Worm (Caenorhabditis elegans): ENCODE measurements around the gene skat-1.

The skat-1 gene

ce11 chrIII:8980892-8981291 lies 15.7 kb downstream of the skat-1 start:
- no peak for TF ChIP-seq tra-4 (tag; optimal IDR thresholded peaks at IDR 0.05)
- TF ChIP-seq ceh-13 (GFP tag; optimal IDR thresholded peaks at IDR 0.05), result no peak
- no peak for TF ChIP-seq scrt-1 (GFP tag; IDR thresholded peaks at IDR 0.05)
- TF ChIP-seq ceh-36 (tag; optimal IDR thresholded peaks at IDR 0.05), result no peak
- no peak for TF ChIP-seq F13C5.2 (tag; optimal IDR thresholded peaks at IDR 0.05)
- no peak for TF ChIP-seq tbx-37 (GFP tag; conservative IDR thresholded peaks at IDR 0.05)
- TF ChIP-seq ama-1 (optimal IDR thresholded peaks at IDR 0.05), result no peak

- no peak for TF ChIP-seq ets-7 (tag; optimal IDR thresholded peaks at IDR 0.05)
- no peak for TF ChIP-seq ceh-13 (GFP tag; optimal IDR thresholded peaks at IDR 0.05)
- TF ChIP-seq hmbx-1 (tag; optimal IDR thresholded peaks at IDR 0.05), result no peak
- no peak for TF ChIP-seq flt-1 (GFP tag; IDR thresholded peaks at IDR 0.05)
- TF ChIP-seq ama-1 (optimal IDR thresholded peaks at IDR 0.05), result no peak
- TF ChIP-seq hmg-4 (GFP tag; optimal IDR thresholded peaks at IDR 0.05), result no peak
- no peak for TF ChIP-seq ceh-36 (tag; optimal IDR thresholded peaks at IDR 0.05)
- TF ChIP-seq tbx-11 (GFP tag; IDR thresholded peaks at IDR 0.05), result no peak
- TF ChIP-seq tbx-37 (GFP tag; conservative IDR thresholded peaks at IDR 0.05), result no peak
- no peak for TF ChIP-seq sea-1 (GFP tag; conservative IDR thresholded peaks at IDR 0.05)
- TF ChIP-seq scrt-1 (GFP tag; IDR thresholded peaks at IDR 0.05), result no peak
- TF ChIP-seq B0310.2 (tag; optimal IDR thresholded peaks at IDR 0.05), result no peak
- TF ChIP-seq tra-4 (tag; optimal IDR thresholded peaks at IDR 0.05), result no peak
- no peak for TF ChIP-seq F13C5.2 (tag; optimal IDR thresholded peaks at IDR 0.05)
- no peak for TF ChIP-seq aly-1 (tag; optimal IDR thresholded peaks at IDR 0.05)
- TF ChIP-seq pes-1 (GFP tag; IDR thresholded peaks at IDR 0.05), result no peak
Measured at ce11 chrIII:8978512-8979352, 17.9 kb downstream of the skat-1 start.

DNA sequence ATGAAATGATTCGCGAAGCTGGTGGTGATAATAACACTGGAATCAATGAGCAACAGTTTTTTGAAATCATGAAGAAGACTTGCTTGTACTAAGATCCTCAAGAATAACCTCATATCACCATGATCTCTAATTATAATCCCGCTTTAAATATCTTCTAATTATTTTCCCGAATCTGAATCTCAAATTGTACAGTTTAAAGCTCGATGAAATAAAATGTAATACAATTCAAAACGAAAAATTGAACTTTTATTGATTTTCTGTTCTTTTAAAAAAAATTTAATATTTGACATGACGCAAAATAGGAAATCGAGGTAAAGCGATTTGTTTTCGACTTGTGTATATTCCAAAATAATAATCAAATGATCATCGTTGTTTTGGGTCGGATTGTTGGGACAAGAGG lies 21.8 kb downstream of the skat-1 start:
- no peak for TF ChIP-seq aly-1 (tag; optimal IDR thresholded peaks at IDR 0.05)
- no peak for TF ChIP-seq tra-4 (tag; optimal IDR thresholded peaks at IDR 0.05)
- no peak for TF ChIP-seq hmg-4 (GFP tag; optimal IDR thresholded peaks at IDR 0.05)
- TF ChIP-seq hnd-1 (tag; optimal IDR thresholded peaks at IDR 0.05), result no peak
- TF ChIP-seq ceh-36 (tag; optimal IDR thresholded peaks at IDR 0.05), result no peak
- TF ChIP-seq ceh-13 (GFP tag; optimal IDR thresholded peaks at IDR 0.05), result no peak
- TF ChIP-seq ama-1 (optimal IDR thresholded peaks at IDR 0.05), result no peak
- no peak for TF ChIP-seq scrt-1 (GFP tag; IDR thresholded peaks at IDR 0.05)
- no peak for TF ChIP-seq B0310.2 (tag; optimal IDR thresholded peaks at IDR 0.05)
- TF ChIP-seq pes-1 (GFP tag; IDR thresholded peaks at IDR 0.05), result no peak
- no peak for TF ChIP-seq flt-1 (GFP tag; IDR thresholded peaks at IDR 0.05)
- no peak for TF ChIP-seq F13C5.2 (tag; optimal IDR thresholded peaks at IDR 0.05)
- TF ChIP-seq sea-1 (GFP tag; conservative IDR thresholded peaks at IDR 0.05), result no peak
- TF ChIP-seq ets-7 (tag; optimal IDR thresholded peaks at IDR 0.05), result no peak

ce11 chrIII:8973826-8974225 lies 22.8 kb downstream of the skat-1 start, which contains the start of gene R08D7.5:
R08D7.5 (plus strand) TSS chrIII:8974126.
- no peak for TF ChIP-seq ama-1 (optimal IDR thresholded peaks at IDR 0.05)

- TF ChIP-seq aly-1 (tag; optimal IDR thresholded peaks at IDR 0.05) (no peak), ceh-36 (tag; optimal IDR thresholded peaks at IDR 0.05) (no peak), sea-1 (GFP tag; conservative IDR thresholded peaks at IDR 0.05) (no peak), ceh-13 (GFP tag; optimal IDR thresholded peaks at IDR 0.05) (no peak), tbx-11 (GFP tag; IDR thresholded peaks at IDR 0.05) (no peak), tra-4 (tag; optimal IDR thresholded peaks at IDR 0.05) (no peak), tbx-37 (GFP tag; conservative IDR thresholded peaks at IDR 0.05) (no peak), F13C5.2 (tag; optimal IDR thresholded peaks at IDR 0.05) (no peak), pes-1 (GFP tag; IDR thresholded peaks at IDR 0.05) (no peak), hmg-4 (GFP tag; optimal IDR thresholded peaks at IDR 0.05) (no peak), ets-7 (tag; optimal IDR thresholded peaks at IDR 0.05) (no peak), B0310.2 (tag; optimal IDR thresholded peaks at IDR 0.05) (no peak), flt-1 (GFP tag; IDR thresholded peaks at IDR 0.05) (no peak), hnd-1 (tag; optimal IDR thresholded peaks at IDR 0.05) (no peak), hmbx-1 (tag; optimal IDR thresholded peaks at IDR 0.05) (no peak), scrt-1 (GFP tag; IDR thresholded peaks at IDR 0.05) (no peak)
Measured at ce11 chrIII:8973163-8973562, 23.4 kb downstream of the skat-1 start.

DNA sequence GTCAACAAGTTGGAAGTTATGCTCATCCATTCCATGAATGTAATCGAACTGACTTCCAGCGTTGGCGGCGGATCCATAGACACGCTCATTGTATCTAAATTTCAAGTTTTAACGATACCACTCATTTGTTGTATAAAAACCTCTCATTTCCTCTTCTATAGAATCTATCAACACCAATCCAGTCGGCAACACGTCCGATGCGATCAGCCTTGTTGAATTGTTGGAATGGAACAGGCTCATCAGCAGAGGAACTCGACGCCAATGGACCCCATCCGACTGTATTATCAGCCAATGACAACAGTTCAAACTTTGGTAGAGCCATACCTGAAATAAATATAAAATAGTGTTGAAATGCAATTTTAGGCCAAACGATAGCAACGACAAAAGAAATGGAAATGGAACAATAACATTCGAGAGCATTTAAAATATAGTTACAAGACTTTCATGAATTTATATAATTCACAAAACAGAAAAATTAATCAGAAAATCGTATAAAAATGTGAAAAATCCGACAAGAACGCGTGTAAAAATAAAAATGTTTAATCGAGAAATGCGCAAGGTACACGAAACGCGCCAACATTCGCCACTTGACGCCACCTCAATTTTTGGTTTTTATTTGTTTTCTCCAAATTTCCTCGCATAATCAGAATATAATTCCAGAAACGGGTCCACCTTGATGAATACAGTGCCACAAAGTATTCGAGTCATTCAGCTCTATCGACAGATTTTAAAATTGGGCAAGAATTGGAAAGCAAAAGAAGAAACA lies 25.1 kb downstream of the skat-1 start, which contains the start of the genes eif-3.D and R08D7.4:
Gene eif-3.D, minus strand, starts transcription at position 324 of the 766 bp plus-strand sequence.
Gene R08D7.4, plus strand, starts transcription at position 638 of the 766 bp plus-strand sequence.
- TF ChIP-seq pes-1 (GFP tag; IDR thresholded peaks at IDR 0.05) (peak; percentile 70), ceh-13 (GFP tag; optimal IDR thresholded peaks at IDR 0.05) (no peak), sea-1 (GFP tag; conservative IDR thresholded peaks at IDR 0.05) (no peak), F13C5.2 (tag; optimal IDR thresholded peaks at IDR 0.05) (peak; percentile 84), hnd-1 (tag; optimal IDR thresholded peaks at IDR 0.05) (peak; percentile 17), B0310.2 (tag; optimal IDR thresholded peaks at IDR 0.05) (no peak), flt-1 (GFP tag; IDR thresholded peaks at IDR 0.05) (0 out of 2 replicates have a peak, but pooled peaks have one; percentile 31), hmbx-1 (tag; optimal IDR thresholded peaks at IDR 0.05) (no peak), scrt-1 (GFP tag; IDR thresholded peaks at IDR 0.05) (no peak), ceh-36 (tag; optimal IDR thresholded peaks at IDR 0.05) (peak; percentile 17), tbx-37 (GFP tag; conservative IDR thresholded peaks at IDR 0.05) (peak; percentile 61), ets-7 (tag; optimal IDR thresholded peaks at IDR 0.05) (peak; percentile 13), aly-1 (tag; optimal IDR thresholded peaks at IDR 0.05) (no peak), ama-1 (optimal IDR thresholded peaks at IDR 0.05) (no peak), hmg-4 (GFP tag; optimal IDR thresholded peaks at IDR 0.05) (no peak), tbx-11 (GFP tag; IDR thresholded peaks at IDR 0.05) (no peak), tra-4 (tag; optimal IDR thresholded peaks at IDR 0.05) (no peak)

All from whole organism, early embryonic.